Worm (Caenorhabditis elegans): ENCODE measurements around the gene ZK1010.5.

Gene ZK1010.5

DNA sequence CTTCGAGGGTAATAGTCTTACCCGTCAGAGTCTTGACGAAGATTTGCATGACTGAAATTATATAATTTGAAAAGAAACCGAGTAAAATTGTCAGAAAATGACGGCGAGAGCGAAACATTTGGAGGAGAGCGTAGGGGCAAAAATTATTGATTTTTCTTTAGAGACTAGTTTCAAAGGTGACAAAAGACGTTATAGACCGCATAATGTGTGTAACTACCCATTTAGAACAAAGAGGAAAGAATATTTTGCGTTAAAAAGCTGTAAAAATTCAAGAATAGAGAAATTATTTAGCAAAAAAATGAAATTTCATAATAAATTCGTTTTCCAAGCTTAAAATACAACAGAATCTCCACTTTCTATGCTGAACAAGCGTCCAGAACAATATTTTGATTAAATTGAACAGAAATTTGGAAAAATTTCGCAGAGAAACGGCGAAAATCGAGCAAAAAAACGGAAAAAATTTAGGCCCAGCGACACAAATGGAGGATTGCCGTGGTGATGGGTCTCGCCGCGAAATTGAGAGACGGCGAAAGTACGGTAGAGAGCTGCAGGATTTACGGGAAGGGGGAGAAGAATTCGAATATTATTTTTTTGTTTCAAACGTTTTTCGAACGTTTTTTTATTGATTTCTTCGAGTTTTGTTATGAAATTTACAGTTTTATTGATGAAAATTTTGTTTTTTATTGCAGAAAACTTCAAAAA, 8.7 kb downstream of the ZK1010.5 start, which contains the start of the genes ubq-2 and frg-1 (continued):
- TF ChIP-seq ztf-22 (GFP tag; optimal IDR thresholded peaks at IDR 0.05) (no peak), ceh-40 (GFP tag; IDR thresholded peaks at IDR 0.05) (no peak), ceh-79 (tag; optimal IDR thresholded peaks at IDR 0.05) (no peak), dpl-1 (GFP tag; optimal IDR thresholded peaks at IDR 0.05) (peak; percentile 65), let-607 (tag; optimal IDR thresholded peaks at IDR 0.05) (peak in 1 of 2 experiments; percentile 67), lir-1 (GFP tag; conservative IDR thresholded peaks at IDR 0.05) (peak; percentile 43; the same call in 1 of the 2 replicates), ccch-3 (GFP tag; optimal IDR thresholded peaks at IDR 0.05) (no peak), nhr-90 (tag; optimal IDR thresholded peaks at IDR 0.05) (no peak), snpc-3.4 (tag; optimal IDR thresholded peaks at IDR 0.05) (peak; percentile 32), bed-1 (GFP tag; IDR thresholded peaks at IDR 0.05) (no peak), T07F8.4 (tag; optimal IDR thresholded peaks at IDR 0.05) (no peak), ztf-6 (GFP tag; IDR thresholded peaks at IDR 0.05) (no peak), B0261.1 (tag; optimal IDR thresholded peaks at IDR 0.05) (no peak), dpff-1 (tag; optimal IDR thresholded peaks at IDR 0.05) (no peak), ztf-3 (GFP tag; optimal IDR thresholded peaks at IDR 0.05) (no peak), B0035.1 (tag; optimal IDR thresholded peaks at IDR 0.05) (peak; percentile 22), K11D2.4 (GFP tag; IDR thresholded peaks at IDR 0.05) (peak; percentile 77), T26A5.8 (tag; optimal IDR thresholded peaks at IDR 0.05) (no peak), efl-1 (GFP tag; optimal IDR thresholded peaks at IDR 0.05) (peak; percentile 56), egl-18 (GFP tag; IDR thresholded peaks at IDR 0.05) (no peak), rec-8 (tag; optimal IDR thresholded peaks at IDR 0.05) (peak in 1 of 2 experiments; percentile 15), F23B12.7 (tag; optimal IDR thresholded peaks at IDR 0.05; ENCODE audit: insufficient read depth) (peak; percentile 60), tbp1 (GFP tag; optimal IDR thresholded peaks at IDR 0.05) (peak; percentile 66), F22D6.2 (tag; optimal IDR thresholded peaks at IDR 0.05) (no peak), attf-3 (GFP tag; conservative IDR thresholded peaks at IDR 0.05) (no peak), sdz-38 (tag; optimal IDR thresholded peaks at IDR 0.05) (no peak), ztf-18 (tag; optimal IDR thresholded peaks at IDR 0.05) (no peak), ztf-28 (GFP tag; IDR thresholded peaks at IDR 0.05) (0 out of 2 replicates have a peak, but pooled peaks have one; percentile 32), lsy-27 (tag; optimal IDR thresholded peaks at IDR 0.05; ENCODE audit: borderline replicate concordance, insufficient read depth) (no peak), Y95B8A.8 (GFP tag; IDR thresholded peaks at IDR 0.05) (0 out of 2 replicates have a peak, but pooled peaks have one; percentile 65), mes-4 (tag; optimal IDR thresholded peaks at IDR 0.05) (no peak), ceh-58 (GFP tag; IDR thresholded peaks at IDR 0.05) (no peak), ama-1 (optimal IDR thresholded peaks at IDR 0.05) (no peak), ama-1 (GFP tag; optimal IDR thresholded peaks at IDR 0.05) (no peak), akir-1 (GFP tag; optimal IDR thresholded peaks at IDR 0.05) (no peak), egl-44 (GFP tag; IDR thresholded peaks at IDR 0.05) (no peak), ZK185.1 (tag; optimal IDR thresholded peaks at IDR 0.05; ENCODE audit: poor library complexity, severe bottlenecking) (no peak), C06A6.2 (GFP tag; conservative IDR thresholded peaks at IDR 0.05) (no peak), ceh-100 (GFP tag; IDR thresholded peaks at IDR 0.05) (peak; percentile 69), F10E7.11 (tag; optimal IDR thresholded peaks at IDR 0.05) (no peak), zim-3 (tag; optimal IDR thresholded peaks at IDR 0.05) (no peak), F37B4.10 (GFP tag; IDR thresholded peaks at IDR 0.05) (no peak), madf-8 (GFP tag; conservative IDR thresholded peaks at IDR 0.05) (peak; percentile 69), hmg-20 (GFP tag; IDR thresholded peaks at IDR 0.05) (peak; percentile 46; the same call in 1 of the 2 replicates), egrh-3 (GFP tag; IDR thresholded peaks at IDR 0.05) (peak; percentile 58; the same call in 1 of the 2 replicates), rpc-1 (optimal IDR thresholded peaks at IDR 0.05) (peak; percentile 10), rpc-1 (tag; optimal IDR thresholded peaks at IDR 0.05) (no peak), him-1 (tag; optimal IDR thresholded peaks at IDR 0.05) (peak; percentile 51)

Data from whole organism, young adult.